Fruit fly (Drosophila melanogaster): ENCODE results near the gene CG17186.

The CG17186 gene

DNA sequence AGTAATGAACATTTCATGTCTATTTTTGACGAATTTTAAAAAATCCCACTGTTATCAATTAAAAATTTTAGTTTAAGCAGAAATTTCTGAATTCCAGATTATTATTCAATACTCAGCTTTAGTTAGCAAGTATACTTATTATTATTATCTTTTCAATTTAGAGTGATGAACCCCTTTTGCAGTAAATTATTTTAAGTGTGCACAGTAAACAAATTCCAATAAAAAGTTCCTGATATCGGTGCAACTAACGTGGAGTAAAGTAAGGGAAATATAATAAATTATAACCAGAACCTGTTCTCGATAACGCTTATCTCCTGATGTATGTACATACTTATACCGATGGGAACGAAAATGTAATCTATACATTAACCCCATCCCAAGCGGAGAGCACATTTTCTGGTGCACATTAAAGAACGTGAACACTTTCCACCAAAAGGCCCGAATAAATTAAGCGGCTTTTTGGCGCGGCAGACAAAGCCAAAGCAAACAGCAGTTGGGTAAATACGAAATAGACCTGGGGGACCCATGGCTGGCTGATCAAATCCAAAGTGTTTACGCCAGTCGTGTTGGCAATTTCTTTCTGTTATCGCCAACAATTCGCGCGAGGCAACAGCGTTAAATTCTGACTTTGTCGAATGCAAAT lies 19.2 kb downstream of the CG17186 start (continued):
- peak; percentile 41; the same call in 1 of the 2 replicates for TF ChIP-seq NFAT (GFP tag; IDR thresholded peaks at IDR 0.05)
- TF ChIP-seq CG6175 (GFP tag; IDR thresholded peaks at IDR 0.05) = no peak
- peak in 1 of 2 experiments; percentile 2 for TF ChIP-seq dpn (GFP tag; optimal IDR thresholded peaks at IDR 0.05)
- no peak for TF ChIP-seq CG8388 (GFP tag; optimal IDR thresholded peaks at IDR 0.05)
- TF ChIP-seq CG12942 (GFP tag; optimal IDR thresholded peaks at IDR 0.05) = no peak
- peak; percentile 0 for TF ChIP-seq Max (GFP tag; optimal IDR thresholded peaks at IDR 0.05)
- TF ChIP-seq zfh1 (GFP tag; IDR thresholded peaks at IDR 0.05) = peak; percentile 34; the same call in 1 of the 3 replicates
- peak; percentile 5 for TF ChIP-seq Camta (GFP tag; optimal IDR thresholded peaks at IDR 0.05)
- TF ChIP-seq MTF-1 (GFP tag; optimal IDR thresholded peaks at IDR 0.05; ENCODE audit: borderline replicate concordance) = no peak
- TF ChIP-seq repo (GFP tag; optimal IDR thresholded peaks at IDR 0.05) = peak; percentile 12
- TF ChIP-seq CG2199 (GFP tag; IDR thresholded peaks at IDR 0.05) = 0 out of 3 replicates have a peak, but pooled peaks have one; percentile 40
- TF ChIP-seq ci (GFP tag; IDR thresholded peaks at IDR 0.05) = peak; percentile 46; the same call in 1 of the 3 replicates
- peak; percentile 37 for TF ChIP-seq sug (tag; optimal IDR thresholded peaks at IDR 0.05)
- TF ChIP-seq CG1832 (GFP tag; optimal IDR thresholded peaks at IDR 0.05) = no peak
- no peak for TF ChIP-seq Lhr (GFP tag; optimal IDR thresholded peaks at IDR 0.05)
- TF ChIP-seq CG13624 (GFP tag; optimal IDR thresholded peaks at IDR 0.05) = peak; percentile 25
- TF ChIP-seq CG31365 (tag; optimal IDR thresholded peaks at IDR 0.05) = no peak
- TF ChIP-seq CG15011 (GFP tag; optimal IDR thresholded peaks at IDR 0.05) = peak; percentile 12
- TF ChIP-seq CG11696 (GFP tag; IDR thresholded peaks at IDR 0.05) = no peak
- no peak for TF ChIP-seq fu2 (GFP tag; optimal IDR thresholded peaks at IDR 0.05)
- no peak for TF ChIP-seq CG11560 (tag; IDR thresholded peaks at IDR 0.05)
- peak; percentile 43 for TF ChIP-seq Side (GFP tag; optimal IDR thresholded peaks at IDR 0.05)
- TF ChIP-seq CG7745 (tag; optimal IDR thresholded peaks at IDR 0.05) = peak; percentile 44
- TF ChIP-seq Drgx (GFP tag; IDR thresholded peaks at IDR 0.05) = no peak
- no peak for TF ChIP-seq dm (GFP tag; optimal IDR thresholded peaks at IDR 0.05)
- TF ChIP-seq CG3995 (GFP tag; optimal IDR thresholded peaks at IDR 0.05) = peak; percentile 3
- peak; percentile 42 for TF ChIP-seq bcd (GFP tag; optimal IDR thresholded peaks at IDR 0.05)
- TF ChIP-seq Nf-YA (GFP tag; IDR thresholded peaks at IDR 0.05) = no peak
- TF ChIP-seq CG13287 (GFP tag; IDR thresholded peaks at IDR 0.05; ENCODE audit: partially characterized antibody) = no peak
- no peak for TF ChIP-seq CG42726 (GFP tag; IDR thresholded peaks at IDR 0.05; ENCODE audit: partially characterized antibody)
- TF ChIP-seq twi (tag; optimal IDR thresholded peaks at IDR 0.05) = no peak
- TF ChIP-seq CG18619 (GFP tag; optimal IDR thresholded peaks at IDR 0.05) = peak; percentile 55
- TF ChIP-seq CG15601 (tag; optimal IDR thresholded peaks at IDR 0.05) = no peak
- no peak for TF ChIP-seq CG10959 (GFP tag; IDR thresholded peaks at IDR 0.05)
- no peak for TF ChIP-seq shn (GFP tag; optimal IDR thresholded peaks at IDR 0.05)
- TF ChIP-seq Med (GFP tag) = peak; percentile 92
- TF ChIP-seq Vsx1 (GFP tag; optimal IDR thresholded peaks at IDR 0.05) = peak; percentile 43
- peak; percentile 8 for TF ChIP-seq gro (GFP tag; optimal IDR thresholded peaks at IDR 0.05)
- peak; percentile 22 for TF ChIP-seq CG12219 (GFP tag; optimal IDR thresholded peaks at IDR 0.05)
- no peak for TF ChIP-seq abd-A (tag; optimal IDR thresholded peaks at IDR 0.05)
- TF ChIP-seq CG4730 (GFP tag; IDR thresholded peaks at IDR 0.05) = no peak
- peak; percentile 19 for TF ChIP-seq corto (GFP tag; optimal IDR thresholded peaks at IDR 0.05)
- TF ChIP-seq hb (GFP tag; IDR thresholded peaks at IDR 0.05; ENCODE audit: partially characterized antibody) = no peak
- no peak for TF ChIP-seq CG2875 (GFP tag; optimal IDR thresholded peaks at IDR 0.05)
- peak; percentile 37 for TF ChIP-seq pho (GFP tag; optimal IDR thresholded peaks at IDR 0.05)
- no peak for TF ChIP-seq gfzf (GFP tag; optimal IDR thresholded peaks at IDR 0.05)
- TF ChIP-seq HmgZ (tag; optimal IDR thresholded peaks at IDR 0.05) = peak; percentile 31
- TF ChIP-seq H2.0 (GFP tag; IDR thresholded peaks at IDR 0.05) = no peak
- TF ChIP-seq wdn (GFP tag; IDR thresholded peaks at IDR 0.05) = 0 out of 2 replicates have a peak, but pooled peaks have one; percentile 21
- no peak for TF ChIP-seq CG10543 (GFP tag; optimal IDR thresholded peaks at IDR 0.05)

All from whole organism, embryonic.